Fruit fly (Drosophila melanogaster) Kc167 (cell line): ENCODE data around the gene Spx.

Experiments
- Myc ChIP-seq: fragments of >200 bp; optimal IDR thresholded peaks from 2 replicates; lab custom pipeline; 2017; ENCODE audit warnings: missing external identifiers
- Sin3A ChIP-seq: fragments of >200 bp; optimal IDR thresholded peaks from 2 replicates; lab custom pipeline; 2018; ENCODE audit warnings: missing external identifiers
- h ChIP-seq: fragments of >200 bp; optimal IDR thresholded peaks from 3 replicates; lab custom pipeline; 2018; ENCODE audit warnings: missing external identifiers
- insv ChIP-seq: fragments of >200 bp; optimal IDR thresholded peaks from 3 replicates; lab custom pipeline; 2018; ENCODE audit warnings: missing external identifiers
- psq ChIP-seq: fragments of >200 bp; optimal IDR thresholded peaks from 2 replicates; lab custom pipeline; 2017; ENCODE audit warnings: missing external identifiers

dm6 chrX:6267745-6268582, 12.3 kb downstream of the Spx start, which contains the start of gene Spt6:
- no peak for TF ChIP-seq insv
- no peak for TF ChIP-seq Myc (lab: Kevin White, UChicago)
- TF ChIP-seq h: no peak
- no peak for TF ChIP-seq psq
- TF ChIP-seq Sin3A (lab: Kevin White, UChicago): no peak
